Fruit fly (Drosophila melanogaster) whole organism, prepupa: ENCODE data around the gene mask.

Experiments
- Blimp-1 ChIP-seq: fragments of 200-800 bp; sonication (Bioruptor generic); optimal IDR thresholded peaks from 3 replicates; lab custom pipeline; 2017; ENCODE audit warnings: missing biosample characterization, missing genetic modification characterization, mild to moderate bottlenecking, moderate library complexity, missing genetic modification reagents
- CG10631 ChIP-seq: fragments of 200-800 bp; sonication (Bioruptor generic); optimal IDR thresholded peaks from 2 replicates; lab custom pipeline; 2016; ENCODE audit warnings: missing biosample characterization, missing genetic modification characterization
- CG11294 ChIP-seq: fragments of 200-800 bp; sonication (Bioruptor generic); IDR thresholded peaks from 2 replicates; pipeline ENCODE4 v1.3.6; 2022; ENCODE audit warnings: missing biosample characterization, missing genetic modification characterization
- CG11762 ChIP-seq: fragments of 200-800 bp; sonication (Bioruptor generic); optimal IDR thresholded peaks from 3 replicates; lab custom pipeline; 2016; ENCODE audit warnings: missing biosample characterization, missing genetic modification characterization; ENCODE audit not compliant: insufficient read depth
- CG15336 ChIP-seq: fragments of 200-800 bp; sonication (Bioruptor generic); IDR thresholded peaks from 2 replicates; pipeline ENCODE4 v1.3.6; 2022; ENCODE audit warnings: missing biosample characterization, missing genetic modification characterization
- CG1621 ChIP-seq: fragments of 200-800 bp; sonication (Bioruptor generic); optimal IDR thresholded peaks from 3 replicates; lab custom pipeline; 2018; ENCODE audit warnings: missing biosample characterization, mild to moderate bottlenecking, missing genetic modification characterization
- CG16779 ChIP-seq: fragments of 200-800 bp; sonication (Bioruptor generic); optimal IDR thresholded peaks from 3 replicates; lab custom pipeline; 2017; ENCODE audit warnings: missing biosample characterization, mild to moderate bottlenecking, missing genetic modification characterization
- CG3032 ChIP-seq: fragments of 200-800 bp; optimal IDR thresholded peaks from 2 replicates; lab custom pipeline; 2019; ENCODE audit warnings: missing biosample characterization, mild to moderate bottlenecking, missing genetic modification characterization, moderate library complexity
- CG32006 ChIP-seq: fragments of 200-800 bp; sonication (Bioruptor generic); optimal IDR thresholded peaks from 3 replicates; lab custom pipeline; 2017; ENCODE audit warnings: missing biosample characterization, mild to moderate bottlenecking, missing genetic modification characterization
- CG4318 ChIP-seq: fragments of 200-800 bp; sonication (Bioruptor generic); optimal IDR thresholded peaks from 3 replicates; lab custom pipeline; 2017; ENCODE audit warnings: missing biosample characterization, mild to moderate bottlenecking, missing genetic modification characterization
- CG6163 ChIP-seq: fragments of 200-800 bp; sonication (Bioruptor generic); IDR thresholded peaks from 3 replicates; pipeline ENCODE4 v1.3.6; 2022; ENCODE audit warnings: missing biosample characterization, missing genetic modification characterization
- CG6276 ChIP-seq: fragments of 200-800 bp; sonication (Bioruptor generic); optimal IDR thresholded peaks from 2 replicates; lab custom pipeline; 2017; ENCODE audit warnings: missing biosample characterization, mild to moderate bottlenecking, missing genetic modification characterization
- CG6854 ChIP-seq: fragments of 200-800 bp; sonication (Bioruptor generic); optimal IDR thresholded peaks from 2 replicates; lab custom pipeline; 2017; ENCODE audit warnings: missing biosample characterization, mild to moderate bottlenecking, missing genetic modification characterization
- CG7368 ChIP-seq: fragments of 200-800 bp; sonication (Bioruptor generic); optimal IDR thresholded peaks from 3 replicates; lab custom pipeline; 2016; ENCODE audit warnings: missing biosample characterization, missing genetic modification characterization
- CG8319 ChIP-seq: fragments of 200-800 bp; sonication (Bioruptor generic); optimal IDR thresholded peaks from 3 replicates; lab custom pipeline; 2016; ENCODE audit warnings: missing biosample characterization, missing genetic modification characterization
- CG8632 ChIP-seq: fragments of 200-800 bp; sonication (Bioruptor generic); optimal IDR thresholded peaks from 3 replicates; lab custom pipeline; 2016; ENCODE audit warnings: missing biosample characterization, missing genetic modification characterization
- CG9139 ChIP-seq: fragments of 200-800 bp; sonication (Bioruptor generic); optimal IDR thresholded peaks from 3 replicates; lab custom pipeline; 2017; ENCODE audit warnings: missing biosample characterization, mild to moderate bottlenecking, missing genetic modification characterization
- Eip75B ChIP-seq: fragments of 200-800 bp; sonication (Bioruptor generic); optimal IDR thresholded peaks from 3 replicates; lab custom pipeline; 2016; ENCODE audit warnings: missing biosample characterization, missing genetic modification characterization
- Eip93F ChIP-seq: fragments of 200-800 bp; sonication (Bioruptor generic); optimal IDR thresholded peaks from 2 replicates; lab custom pipeline; 2016; ENCODE audit warnings: missing biosample characterization, mild to moderate bottlenecking, missing genetic modification characterization
- Ets21C ChIP-seq: fragments of 200-800 bp; sonication (Bioruptor generic); optimal IDR thresholded peaks from 3 replicates; lab custom pipeline; 2016; ENCODE audit warnings: missing biosample characterization, missing genetic modification characterization
- Ets96B ChIP-seq: fragments of 200-800 bp; optimal IDR thresholded peaks from 2 replicates; lab custom pipeline; 2019; ENCODE audit warnings: missing biosample characterization, mild to moderate bottlenecking, missing genetic modification characterization, moderate library complexity
- Gug ChIP-seq: fragments of 200-800 bp; sonication (Bioruptor generic); IDR thresholded peaks from 2 replicates; pipeline ENCODE4 v1.3.6; 2022; ENCODE audit warnings: missing biosample characterization, missing genetic modification characterization
- Lpt ChIP-seq: fragments of 200-800 bp; sonication (Bioruptor generic); optimal IDR thresholded peaks from 3 replicates; lab custom pipeline; 2016; ENCODE audit warnings: missing biosample characterization, missing genetic modification characterization
- Met ChIP-seq: fragments of 200-800 bp; sonication (Bioruptor generic); optimal IDR thresholded peaks from 3 replicates; lab custom pipeline; 2016; ENCODE audit warnings: missing biosample characterization, missing genetic modification characterization
- OdsH ChIP-seq: fragments of 200-800 bp; sonication (Bioruptor generic); optimal IDR thresholded peaks from 3 replicates; lab custom pipeline; 2016; ENCODE audit warnings: missing biosample characterization, missing genetic modification characterization
- Sox102F ChIP-seq: fragments of 200-800 bp; sonication (Bioruptor generic); optimal IDR thresholded peaks from 2 replicates; lab custom pipeline; 2016; ENCODE audit warnings: missing biosample characterization, mild to moderate bottlenecking, missing genetic modification characterization
- Sox15 ChIP-seq: fragments of 200-800 bp; sonication (Bioruptor generic); optimal IDR thresholded peaks from 3 replicates; lab custom pipeline; 2016; ENCODE audit warnings: missing biosample characterization, missing genetic modification characterization
- acj6 ChIP-seq: fragments of 200-800 bp; sonication (Bioruptor generic); optimal IDR thresholded peaks from 3 replicates; lab custom pipeline; 2016; ENCODE audit warnings: missing biosample characterization, missing genetic modification characterization
- dac ChIP-seq: fragments of 200-800 bp; sonication (Bioruptor generic); optimal IDR thresholded peaks from 2 replicates; lab custom pipeline; 2017; ENCODE audit warnings: missing biosample characterization, mild to moderate bottlenecking, missing genetic modification characterization
- eg ChIP-seq: fragments of 200-800 bp; sonication (Bioruptor generic); IDR thresholded peaks from 3 replicates; pipeline ENCODE4 v1.3.6; 2022; ENCODE audit warnings: missing biosample characterization, missing genetic modification characterization
- esn ChIP-seq: fragments of 200-800 bp; sonication (Bioruptor generic); optimal IDR thresholded peaks from 2 replicates; lab custom pipeline; 2016; ENCODE audit warnings: missing biosample characterization, mild to moderate bottlenecking, missing genetic modification characterization, moderate library complexity
- fd59A ChIP-seq: fragments of 200-800 bp; sonication (Bioruptor generic); optimal IDR thresholded peaks from 2 replicates; lab custom pipeline; 2017; ENCODE audit warnings: missing biosample characterization, mild to moderate bottlenecking, missing genetic modification characterization, missing genetic modification reagents
- fd85E ChIP-seq: fragments of 200-800 bp; sonication (Bioruptor generic); optimal IDR thresholded peaks from 3 replicates; lab custom pipeline; 2016; ENCODE audit warnings: missing biosample characterization, missing genetic modification characterization
- fkh ChIP-seq: fragments of 200-800 bp; sonication (Bioruptor generic); optimal IDR thresholded peaks from 3 replicates; lab custom pipeline; 2017; ENCODE audit warnings: missing biosample characterization, mild to moderate bottlenecking, missing genetic modification characterization, moderate library complexity
- lz ChIP-seq: fragments of 200-800 bp; sonication (Bioruptor generic); optimal IDR thresholded peaks from 3 replicates; lab custom pipeline; 2016; ENCODE audit warnings: missing biosample characterization, missing genetic modification characterization
- pdm3 ChIP-seq: fragments of 200-800 bp; sonication (Bioruptor generic); optimal IDR thresholded peaks from 3 replicates; lab custom pipeline; 2016; ENCODE audit warnings: missing biosample characterization, missing genetic modification characterization
- salr ChIP-seq, 2 experiments: fragments of 200-800 bp; sonication (Bioruptor generic); optimal IDR thresholded peaks; 3 replicates each; lab custom pipeline; 2016 to 2018; ENCODE audit warnings: missing biosample characterization in 2 of 2, missing genetic modification characterization in 2 of 2, mild to moderate bottlenecking in 1 of 2
- spab ChIP-seq: fragments of 200-800 bp; sonication (Bioruptor generic); optimal IDR thresholded peaks from 2 replicates; lab custom pipeline; 2017; ENCODE audit warnings: missing biosample characterization, mild to moderate bottlenecking, missing genetic modification characterization, missing genetic modification reagents
- ss ChIP-seq, 2 experiments: fragments of 200-800 bp; sonication (Bioruptor generic); optimal IDR thresholded peaks; 2 replicates in 1 of 2; 3 replicates in 1 of 2; lab custom pipeline; 2017 to 2018; ENCODE audit warnings: mild to moderate bottlenecking in 2 of 2, missing biosample characterization in 2 of 2, missing genetic modification characterization in 2 of 2, moderate library complexity in 1 of 2
- svp ChIP-seq: fragments of 200-800 bp; sonication (Bioruptor generic); peaks from one replicate; lab custom pipeline; 2016; ENCODE audit warnings: missing biosample characterization, missing genetic modification characterization
- topi ChIP-seq: fragments of 200-800 bp; sonication (Bioruptor generic); optimal IDR thresholded peaks from 3 replicates; lab custom pipeline; 2016; ENCODE audit warnings: missing biosample characterization, missing genetic modification characterization

Gene mask

dm6 chr3R:24289768-24290349, 59.5 kb downstream of the mask start, which contains the start of the genes CG34290 and Uck (continued):
- TF ChIP-seq CG8319 (GFP tag; lab: Kevin White, UChicago): no peak
- TF ChIP-seq topi (GFP tag; lab: Kevin White, UChicago): peak; percentile 62
- TF ChIP-seq CG6163 (GFP tag; lab: Robert Waterston, UW): peak; percentile 75
- peak; percentile 56 for TF ChIP-seq eg (GFP tag; lab: Robert Waterston, UW)
- peak; percentile 41 for TF ChIP-seq Blimp-1 (GFP tag; lab: Kevin White, UChicago)
- TF ChIP-seq fd85E: no peak
- no peak for TF ChIP-seq CG4318 (GFP tag; lab: Kevin White, UChicago)
- peak in 1 of 2 experiments; percentile 73 for TF ChIP-seq ss (GFP tag; optimal IDR thresholded peaks at IDR 0.05; lab: Kevin White, UChicago)
- TF ChIP-seq Met (GFP tag; lab: Kevin White, UChicago): no peak
- TF ChIP-seq CG7368 (GFP tag; lab: Kevin White, UChicago): peak; percentile 40
- peak; percentile 61 for TF ChIP-seq CG9139 (GFP tag; lab: Kevin White, UChicago)
- peak; percentile 74 for TF ChIP-seq esn (GFP tag; lab: Kevin White, UChicago)
- TF ChIP-seq Lpt (GFP tag; lab: Kevin White, UChicago): no peak
- TF ChIP-seq CG16779 (tag; lab: Kevin White, UChicago): no peak
- TF ChIP-seq svp: peak; percentile 75
- peak; percentile 6 for TF ChIP-seq CG10631 (GFP tag; lab: Kevin White, UChicago)
- TF ChIP-seq CG6276 (GFP tag; lab: Kevin White, UChicago): no peak
- TF ChIP-seq, all 60 proteins: peak for 40

DNA sequence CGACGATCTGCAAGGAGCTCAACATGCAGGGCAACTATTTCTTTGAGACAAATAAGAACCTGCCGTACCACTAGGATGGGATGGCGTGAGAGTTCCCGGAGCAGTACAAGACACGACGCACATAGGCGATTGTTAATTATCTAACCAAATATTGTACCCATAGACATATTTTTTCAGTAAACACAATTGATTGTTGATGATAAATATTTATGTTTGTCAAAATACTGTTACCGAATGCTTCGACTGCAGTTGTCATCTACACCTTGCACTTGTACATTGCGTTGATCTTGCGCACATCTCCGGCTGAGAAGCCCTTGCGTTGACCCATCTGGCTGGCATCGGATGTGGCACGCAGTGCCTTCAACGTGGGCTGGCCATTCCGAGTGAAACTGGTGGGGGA, 62.8 kb downstream of the mask start:
- TF ChIP-seq CG8319 (GFP tag; lab: Kevin White, UChicago) (no peak), fkh (GFP tag; lab: Kevin White, UChicago) (peak; percentile 50)

DNA sequence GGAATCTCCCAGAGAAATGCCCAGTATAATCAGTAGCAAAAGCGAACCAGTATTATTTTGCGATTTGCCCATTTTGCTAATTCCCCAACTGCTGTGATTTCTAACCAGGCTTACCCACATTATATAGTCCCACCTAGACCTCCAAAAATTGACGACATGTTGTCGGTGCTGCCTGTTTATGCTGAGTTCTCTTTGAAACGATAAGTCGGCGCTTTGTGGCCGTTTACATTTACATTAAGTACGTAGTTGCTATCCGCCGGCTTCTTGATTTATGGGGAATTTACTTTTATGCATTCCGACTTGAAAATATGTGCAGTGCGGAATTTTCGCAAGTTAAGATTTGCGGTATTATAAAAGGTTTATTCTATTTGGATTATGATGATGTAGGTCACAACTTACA, 63.9 kb downstream of the mask start, which contains the start of gene CG5715:
Gene CG5715, minus strand, starts transcription at position 101 of the 400 bp plus-strand sequence.
- TF ChIP-seq acj6 (GFP tag; lab: Kevin White, UChicago): no peak
- no peak for TF ChIP-seq fkh (GFP tag; lab: Kevin White, UChicago)
- no peak for TF ChIP-seq CG15336 (GFP tag; lab: Robert Waterston, UW)
- no peak for TF ChIP-seq CG16779 (tag; lab: Kevin White, UChicago)
- no peak for TF ChIP-seq esn (GFP tag; lab: Kevin White, UChicago)
- no peak for TF ChIP-seq CG7368 (GFP tag; lab: Kevin White, UChicago)
- no peak for TF ChIP-seq ss (GFP tag; optimal IDR thresholded peaks at IDR 0.05; lab: Kevin White, UChicago)
- no peak for TF ChIP-seq lz (GFP tag; lab: Kevin White, UChicago)
- no peak for TF ChIP-seq CG8632
- TF ChIP-seq Blimp-1 (GFP tag; lab: Kevin White, UChicago): no peak
- TF ChIP-seq CG6276 (GFP tag; lab: Kevin White, UChicago): no peak

DNA sequence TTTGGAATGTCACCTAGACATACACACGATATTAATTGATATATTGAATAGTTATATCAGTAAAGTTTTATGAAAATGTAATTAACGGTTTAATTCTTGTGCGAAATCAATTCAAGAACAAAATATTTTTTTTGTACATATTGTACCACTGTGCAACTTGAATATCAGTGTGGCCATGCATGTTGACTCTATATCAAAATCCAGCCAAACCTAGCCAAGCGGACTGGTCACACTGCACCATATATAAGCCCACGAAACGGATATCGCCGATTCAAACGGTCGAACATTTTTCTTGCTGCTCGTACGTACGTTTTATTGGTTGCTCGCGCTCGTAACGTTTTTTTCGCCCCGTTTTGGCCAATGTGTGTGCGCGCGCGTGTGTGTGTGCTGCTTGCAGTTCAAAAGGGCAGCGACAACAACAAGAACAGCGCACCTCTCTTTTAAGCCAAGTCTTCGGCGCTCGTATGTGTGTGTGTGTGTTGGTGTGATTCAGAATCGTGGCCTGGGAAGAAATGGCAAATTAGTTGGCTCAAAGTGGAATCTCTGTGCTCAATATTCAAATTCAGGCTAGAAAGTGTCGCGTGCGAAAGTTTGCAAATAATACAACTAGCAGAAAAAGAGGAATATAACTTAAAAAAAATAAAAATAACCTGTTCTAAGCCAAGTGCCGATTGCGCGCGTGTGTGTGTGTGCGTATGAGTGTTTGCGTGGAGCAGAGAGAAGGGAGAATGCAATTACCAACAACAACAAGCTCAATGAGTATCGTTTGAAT, 64.6 kb downstream of the mask start, which contains the start of gene crb:
Gene crb, plus strand, starts transcription at position 295 of the 772 bp plus-strand sequence.
- no peak for TF ChIP-seq Sox15 (GFP tag; lab: Kevin White, UChicago)
- TF ChIP-seq Ets21C (GFP tag; lab: Kevin White, UChicago): peak; percentile 38
- TF ChIP-seq Eip75B (GFP tag; lab: Kevin White, UChicago): peak; percentile 56
- peak; percentile 12 for TF ChIP-seq OdsH
- TF ChIP-seq CG6854 (GFP tag; lab: Kevin White, UChicago): peak; percentile 45
- peak; percentile 71 for TF ChIP-seq Sox102F (GFP tag; lab: Kevin White, UChicago)
- TF ChIP-seq spab (GFP tag; lab: Kevin White, UChicago): no peak
- no peak for TF ChIP-seq dac
- peak; percentile 27 for TF ChIP-seq CG32006
- TF ChIP-seq Ets96B (tag; lab: Kevin White, UChicago): peak; percentile 16
- TF ChIP-seq CG10631 (GFP tag; lab: Kevin White, UChicago): peak; percentile 29
- TF ChIP-seq CG1621 (tag; lab: Kevin White, UChicago): peak; percentile 40
- no peak for TF ChIP-seq Blimp-1 (GFP tag; lab: Kevin White, UChicago)
- peak; percentile 41 for TF ChIP-seq acj6 (GFP tag; lab: Kevin White, UChicago)
- TF ChIP-seq pdm3 (GFP tag; lab: Kevin White, UChicago): peak; percentile 42
- TF ChIP-seq fd59A: no peak
- no peak for TF ChIP-seq CG11294 (GFP tag; lab: Robert Waterston, UW)
- TF ChIP-seq CG3032 (tag; lab: Kevin White, UChicago): peak; percentile 44
- TF ChIP-seq CG11762: peak; percentile 7
- peak; percentile 55 for TF ChIP-seq Met (GFP tag; lab: Kevin White, UChicago)
- peak; percentile 61 for TF ChIP-seq CG16779 (tag; lab: Kevin White, UChicago)
- no peak for TF ChIP-seq salr (GFP tag; optimal IDR thresholded peaks at IDR 0.05; lab: Kevin White, UChicago)
- TF ChIP-seq Eip93F (GFP tag; lab: Kevin White, UChicago): no peak
- no peak for TF ChIP-seq Gug
